Fruit fly (Drosophila melanogaster) whole organism, embryonic: ENCODE data around the gene fbl.

Experiments used
- Atf-2 ChIP-seq: fragments of 200-800 bp; sonication (Bioruptor generic); optimal IDR thresholded peaks from 2 replicates; lab custom pipeline; 2016; ENCODE audit warnings: missing biosample characterization, missing genetic modification characterization
- BEAF-32 ChIP-seq: fragments of 200-800 bp; sonication (Bioruptor generic); optimal IDR thresholded peaks from 3 replicates; lab custom pipeline; 2017; ENCODE audit warnings: missing biosample characterization, missing genetic modification characterization, mild to moderate bottlenecking, moderate library complexity, missing genetic modification reagents
- CG11560 ChIP-seq: fragments of 200-800 bp; sonication (Bioruptor generic); IDR thresholded peaks from 3 replicates; pipeline ENCODE4 v1.3.6; 2022; ENCODE audit warnings: missing biosample characterization, missing genetic modification characterization
- CG11696 ChIP-seq: fragments of 200-800 bp; sonication (Bioruptor generic); IDR thresholded peaks from 2 replicates; pipeline ENCODE4 v1.3.6; 2022; ENCODE audit warnings: missing biosample characterization, missing genetic modification characterization
- CG12391 ChIP-seq: fragments of 200-800 bp; sonication (Bioruptor generic); optimal IDR thresholded peaks from 3 replicates; lab custom pipeline; 2018; ENCODE audit warnings: missing biosample characterization, mild to moderate bottlenecking, missing genetic modification characterization, moderate library complexity
- CG13123 ChIP-seq: fragments of 200-800 bp; sonication (Bioruptor generic); optimal IDR thresholded peaks from 2 replicates; lab custom pipeline; 2016; ENCODE audit warnings: missing biosample characterization, missing genetic modification characterization
- CG13424 ChIP-seq: fragments of 200-800 bp; sonication (Bioruptor generic); optimal IDR thresholded peaks from 2 replicates; lab custom pipeline; 2019; ENCODE audit warnings: missing biosample characterization, mild to moderate bottlenecking, missing genetic modification characterization, moderate library complexity
- CG14014 ChIP-seq: fragments of 200-800 bp; sonication (Bioruptor generic); IDR thresholded peaks from 2 replicates; pipeline ENCODE4 v1.3.6; 2022; ENCODE audit warnings: missing biosample characterization, missing genetic modification characterization
- CG14965 ChIP-seq: fragments of 200-800 bp; sonication (Bioruptor generic); optimal IDR thresholded peaks from 2 replicates; lab custom pipeline; 2016; ENCODE audit warnings: missing biosample characterization, missing genetic modification characterization, borderline replicate concordance
- CG15269 ChIP-seq: fragments of 200-800 bp; sonication (Bioruptor generic); optimal IDR thresholded peaks from 2 replicates; lab custom pipeline; 2018; ENCODE audit warnings: missing biosample characterization, mild to moderate bottlenecking, missing genetic modification characterization, moderate library complexity
- CG15514 ChIP-seq: fragments of 200-800 bp; sonication (Bioruptor generic); optimal IDR thresholded peaks from 3 replicates; lab custom pipeline; 2017; ENCODE audit warnings: missing biosample characterization, missing genetic modification characterization, mild to moderate bottlenecking, moderate library complexity, missing genetic modification reagents
- CG17912 ChIP-seq: fragments of 200-800 bp; sonication (Bioruptor generic); optimal IDR thresholded peaks from 2 replicates; lab custom pipeline; 2018; ENCODE audit warnings: missing biosample characterization, mild to moderate bottlenecking, missing genetic modification characterization
- CG18476 ChIP-seq: fragments of 200-800 bp; sonication (Bioruptor generic); optimal IDR thresholded peaks from 2 replicates; lab custom pipeline; 2016; ENCODE audit warnings: missing biosample characterization, mild to moderate bottlenecking, missing genetic modification characterization
- CG18599 ChIP-seq: fragments of 200-800 bp; sonication (Bioruptor generic); optimal IDR thresholded peaks from 3 replicates; lab custom pipeline; 2017; ENCODE audit warnings: missing biosample characterization, missing genetic modification characterization, mild to moderate bottlenecking, moderate library complexity, missing genetic modification reagents
- CG31224 ChIP-seq: fragments of 200-800 bp; sonication (Bioruptor generic); IDR thresholded peaks from 2 replicates; pipeline ENCODE4 v1.3.6; 2022; ENCODE audit warnings: missing biosample characterization, missing genetic modification characterization
- CG34376 ChIP-seq: fragments of 200-800 bp; sonication (Bioruptor generic); optimal IDR thresholded peaks from 2 replicates; lab custom pipeline; 2018; ENCODE audit warnings: missing biosample characterization, mild to moderate bottlenecking, missing genetic modification characterization
- CG3726 ChIP-seq: fragments of 200-800 bp; sonication (Bioruptor generic); IDR thresholded peaks from 3 replicates; pipeline ENCODE4, ENCODE4 v1.3.6; 2022; ENCODE audit warnings: missing biosample characterization, missing genetic modification characterization
- CG7372 ChIP-seq: fragments of 200-800 bp; sonication (Bioruptor generic); IDR thresholded peaks from 2 replicates; pipeline ENCODE4 v1.3.6; 2022; ENCODE audit warnings: missing biosample characterization, missing genetic modification characterization
- CG7839 ChIP-seq: fragments of 200-800 bp; sonication (Bioruptor generic); optimal IDR thresholded peaks from 3 replicates; lab custom pipeline; 2018; ENCODE audit warnings: missing biosample characterization, mild to moderate bottlenecking, missing genetic modification characterization, moderate library complexity
- CG8478 ChIP-seq: fragments of >200 bp; optimal IDR thresholded peaks from 2 replicates; lab custom pipeline; 2018
- ERR ChIP-seq: fragments of 200-800 bp; sonication (Bioruptor generic); optimal IDR thresholded peaks from 2 replicates; lab custom pipeline; 2016; ENCODE audit warnings: missing biosample characterization, missing genetic modification characterization
- HHEX ChIP-seq: fragments of 200-800 bp; sonication (Bioruptor generic); optimal IDR thresholded peaks from 3 replicates; lab custom pipeline; 2017; ENCODE audit warnings: missing biosample characterization, mild to moderate bottlenecking, missing genetic modification characterization, missing genetic modification reagents
- Lhr ChIP-seq: fragments of 200-800 bp; sonication (Bioruptor generic); optimal IDR thresholded peaks from 3 replicates; lab custom pipeline; 2017; ENCODE audit warnings: mild to moderate bottlenecking, missing biosample characterization, missing genetic modification reagents, missing genetic modification characterization
- Mad ChIP-seq: fragments of 200-800 bp; sonication (Bioruptor generic); optimal IDR thresholded peaks from 2 replicates; lab custom pipeline; 2016; ENCODE audit warnings: missing biosample characterization, missing genetic modification characterization
- Med ChIP-seq: fragments of 200-800 bp; sonication (Bioruptor generic); peaks from one replicate; lab custom pipeline; 2016; ENCODE audit warnings: missing biosample characterization, missing genetic modification characterization, mild to moderate bottlenecking, inconsistent platforms, moderate library complexity
- NC2β ChIP-seq: fragments of 200-800 bp; sonication (Bioruptor generic); optimal IDR thresholded peaks from 2 replicates; lab custom pipeline; 2016; ENCODE audit warnings: missing biosample characterization, missing genetic modification characterization
- Oaz ChIP-seq: fragments of 200-800 bp; sonication (Bioruptor generic); IDR thresholded peaks from 2 replicates; pipeline ENCODE4 v1.3.6; 2022; ENCODE audit warnings: missing biosample characterization, missing genetic modification characterization
- Tbp ChIP-seq: fragments of >200 bp; optimal IDR thresholded peaks from 2 replicates; lab custom pipeline; 2018; ENCODE audit warnings: missing biosample characterization, missing genetic modification characterization
- Xbp1 ChIP-seq: fragments of 200-800 bp; sonication (Bioruptor generic); optimal IDR thresholded peaks from 3 replicates; lab custom pipeline; 2016; ENCODE audit warnings: missing biosample characterization, mild to moderate bottlenecking, missing genetic modification characterization
- ac ChIP-seq: fragments of 200-800 bp; sonication (Bioruptor generic); optimal IDR thresholded peaks from 3 replicates; lab custom pipeline; 2017; ENCODE audit warnings: missing biosample characterization, mild to moderate bottlenecking, missing genetic modification characterization
- al ChIP-seq: fragments of 200-800 bp; sonication (Bioruptor generic); IDR thresholded peaks from 2 replicates; pipeline ENCODE4 v1.3.6; 2022; ENCODE audit warnings: missing biosample characterization, missing genetic modification characterization
- bab2 ChIP-seq: fragments of 200-800 bp; sonication (Bioruptor generic); optimal IDR thresholded peaks from 2 replicates; lab custom pipeline; 2016; ENCODE audit warnings: missing biosample characterization, missing genetic modification characterization
- bowl ChIP-seq: fragments of 200-800 bp; sonication (Bioruptor generic); IDR thresholded peaks from 2 replicates; pipeline ENCODE4 v1.3.6; 2022; ENCODE audit warnings: missing biosample characterization, missing genetic modification characterization
- crp ChIP-seq, 2 experiments: fragments of 200-800 bp; sonication (Bioruptor generic); optimal IDR thresholded peaks; 2 replicates in 1 of 2; 3 replicates in 1 of 2; lab custom pipeline; 2017; ENCODE audit warnings: missing biosample characterization in 2 of 2, missing genetic modification characterization in 2 of 2, mild to moderate bottlenecking in 1 of 2, moderate library complexity in 1 of 2
- disco-r ChIP-seq: fragments of 200-800 bp; sonication (Bioruptor generic); optimal IDR thresholded peaks from 2 replicates; lab custom pipeline; 2016; ENCODE audit warnings: missing biosample characterization, missing genetic modification characterization
- dmrt11E ChIP-seq: fragments of 200-800 bp; sonication (Bioruptor generic); optimal IDR thresholded peaks from 3 replicates; lab custom pipeline; 2018; ENCODE audit warnings: missing biosample characterization, mild to moderate bottlenecking, missing genetic modification characterization, moderate library complexity
- dpn ChIP-seq, 2 experiments: fragments of 200-800 bp; sonication (Bioruptor generic); optimal IDR thresholded peaks; 3 replicates each; lab custom pipeline; 2016; ENCODE audit warnings: missing biosample characterization in 2 of 2, missing genetic modification characterization in 2 of 2
- ems ChIP-seq: fragments of 200-800 bp; sonication (Bioruptor generic); optimal IDR thresholded peaks from 3 replicates; lab custom pipeline; 2016; ENCODE audit warnings: missing biosample characterization, missing genetic modification characterization
- en ChIP-seq: fragments of 200-800 bp; sonication (Bioruptor generic); optimal IDR thresholded peaks from 2 replicates; lab custom pipeline; 2016; ENCODE audit warnings: missing biosample characterization, missing genetic modification characterization
- insv ChIP-seq, 2 experiments: fragments of 200-800 bp; sonication (Bioruptor generic); optimal IDR thresholded peaks; 3 replicates each; lab custom pipeline; 2016 to 2018; ENCODE audit warnings: missing biosample characterization in 2 of 2, missing genetic modification characterization in 2 of 2
- nmo ChIP-seq: fragments of 200-800 bp; sonication (Bioruptor generic); optimal IDR thresholded peaks from 2 replicates; lab custom pipeline; 2018; ENCODE audit warnings: missing biosample characterization, mild to moderate bottlenecking, missing genetic modification characterization, moderate library complexity
- nom ChIP-seq: fragments of 200-800 bp; sonication (Bioruptor generic); optimal IDR thresholded peaks from 2 replicates; lab custom pipeline; 2017; ENCODE audit warnings: missing biosample characterization, missing genetic modification characterization, mild to moderate bottlenecking, moderate library complexity, missing genetic modification reagents
- p53 ChIP-seq: fragments of 200-800 bp; sonication (Bioruptor generic); optimal IDR thresholded peaks from 2 replicates; lab custom pipeline; 2016; ENCODE audit warnings: missing biosample characterization, missing genetic modification characterization
- psq ChIP-seq: fragments of 200-800 bp; sonication (Bioruptor generic); optimal IDR thresholded peaks from 2 replicates; lab custom pipeline; 2017; ENCODE audit warnings: missing biosample characterization, missing genetic modification characterization
- row ChIP-seq: fragments of 200-800 bp; sonication (Bioruptor generic); IDR thresholded peaks from 3 replicates; pipeline ENCODE4 v1.3.6; 2022; ENCODE audit warnings: missing biosample characterization, missing genetic modification characterization
- sc ChIP-seq, 3 experiments: fragments of >200 bp in 2 of 3; fragments of 200-800 bp in 1 of 3; sonication (Bioruptor generic) in 1 of 3; optimal IDR thresholded peaks; 2 replicates in 2 of 3; 3 replicates in 1 of 3; lab custom pipeline; 2017; ENCODE audit warnings: mild to moderate bottlenecking in 1 of 3, missing biosample characterization in 1 of 3, missing genetic modification characterization in 1 of 3, missing genetic modification reagents in 1 of 3
- stwl ChIP-seq: fragments of 200-800 bp; sonication (Bioruptor generic); optimal IDR thresholded peaks from 3 replicates; lab custom pipeline; 2018; ENCODE audit warnings: missing biosample characterization, mild to moderate bottlenecking, missing genetic modification characterization, moderate library complexity

Gene fbl

DNA sequence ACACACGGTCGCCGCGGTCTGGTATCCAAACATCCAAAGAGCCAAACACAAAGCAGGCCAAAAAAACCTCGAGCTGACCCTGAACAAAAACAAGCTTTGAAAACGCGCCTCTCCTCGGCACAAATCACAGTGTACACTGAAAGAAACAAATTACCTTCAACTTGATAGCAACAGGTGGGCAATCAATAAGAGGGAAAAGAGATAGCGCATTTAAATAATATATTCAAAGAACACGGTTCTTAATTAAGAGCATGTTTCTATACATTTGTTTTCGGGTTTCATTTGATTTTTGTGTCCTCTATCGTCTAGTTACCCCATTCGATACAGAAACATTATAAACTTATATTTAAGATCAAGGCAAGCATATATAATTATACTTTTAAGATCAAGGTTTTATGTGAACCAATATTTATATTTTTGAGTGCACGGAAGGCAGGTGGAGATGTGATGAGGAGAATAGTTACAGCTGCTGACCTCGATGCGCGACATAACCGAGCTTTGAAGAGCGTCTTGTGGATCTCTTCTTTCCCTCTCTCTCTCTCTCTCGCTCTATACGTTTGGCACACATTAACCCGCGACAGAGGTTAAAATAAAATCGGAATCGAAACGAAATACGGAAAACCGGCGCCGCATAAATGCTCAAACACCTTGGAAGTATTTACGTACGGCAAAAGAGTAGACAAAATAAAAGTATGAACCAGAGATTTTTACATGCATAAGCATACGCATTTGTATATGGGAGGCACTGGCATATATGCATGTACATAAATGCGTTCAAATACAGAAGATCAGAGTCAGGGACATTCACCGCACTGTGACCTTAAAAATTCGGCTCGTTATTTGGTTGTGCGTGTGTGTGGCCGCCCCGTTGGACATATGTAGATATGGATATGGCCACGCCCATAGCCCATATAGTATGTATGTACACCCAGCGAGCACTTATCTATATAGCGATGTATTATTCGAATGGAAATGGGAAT, 14.3 kb downstream of the fbl start (continued):
- TF ChIP-seq row (GFP tag; lab: Robert Waterston, UW): peak; percentile 82
- no peak for TF ChIP-seq Tbp (GFP tag; lab: Kevin White, UChicago)
- TF ChIP-seq NC2β (GFP tag; lab: Kevin White, UChicago): peak; percentile 50
- TF ChIP-seq CG14014 (GFP tag; lab: Robert Waterston, UW): peak; percentile 70
- no peak for TF ChIP-seq CG11560 (tag; lab: Robert Waterston, UW)
- TF ChIP-seq Lhr (GFP tag; lab: Kevin White, UChicago): peak; percentile 43
- TF ChIP-seq CG13123: peak; percentile 42
- TF ChIP-seq Med (GFP tag; lab: Kevin White, UChicago): peak; percentile 93
- peak; percentile 38 for TF ChIP-seq CG14965 (GFP tag; lab: Kevin White, UChicago)
- TF ChIP-seq CG15514 (GFP tag; lab: Kevin White, UChicago): peak; percentile 55
- TF ChIP-seq Oaz: peak; percentile 59
- TF ChIP-seq p53 (GFP tag; lab: Kevin White, UChicago): peak; percentile 10
- peak; percentile 2 for TF ChIP-seq en (GFP tag; lab: Kevin White, UChicago)
- no peak for TF ChIP-seq BEAF-32 (GFP tag; lab: Kevin White, UChicago)
- peak; percentile 69 for TF ChIP-seq ems (GFP tag; lab: Kevin White, UChicago)
- TF ChIP-seq bab2 (GFP tag; lab: Kevin White, UChicago): peak; percentile 71
- TF ChIP-seq bowl: 0 out of 2 replicates have a peak, but pooled peaks have one; percentile 13
- no peak for TF ChIP-seq nom (GFP tag; lab: Kevin White, UChicago)
- TF ChIP-seq CG18599 (GFP tag; lab: Kevin White, UChicago): peak; percentile 85
- peak; percentile 72 for TF ChIP-seq disco-r (GFP tag; lab: Kevin White, UChicago)
- peak; percentile 92 for TF ChIP-seq CG15269 (tag; lab: Kevin White, UChicago)
- TF ChIP-seq Mad (GFP tag; lab: Kevin White, UChicago): peak; percentile 82
- peak; percentile 90 for TF ChIP-seq CG12391
- TF ChIP-seq ERR (GFP tag; lab: Kevin White, UChicago): peak; percentile 3
- TF ChIP-seq CG7839 (tag; lab: Kevin White, UChicago): peak; percentile 91
- TF ChIP-seq HHEX: peak; percentile 85
- TF ChIP-seq dmrt11E (tag; lab: Kevin White, UChicago): peak; percentile 70
- peak; percentile 60 for TF ChIP-seq CG31224 (GFP tag; lab: Robert Waterston, UW)
- no peak for TF ChIP-seq CG8478
- TF ChIP-seq CG13424 (tag; lab: Kevin White, UChicago): peak; percentile 91
- TF ChIP-seq Atf-2 (GFP tag; lab: Kevin White, UChicago): peak; percentile 63
- TF ChIP-seq CG34376: peak; percentile 71
- peak; percentile 71 for TF ChIP-seq CG7372 (GFP tag; lab: Robert Waterston, UW)
- TF ChIP-seq nmo: peak; percentile 91
- TF ChIP-seq sc (optimal IDR thresholded peaks at IDR 0.05; lab: Kevin White, UChicago): no peak
- TF ChIP-seq sc (GFP tag; optimal IDR thresholded peaks at IDR 0.05; lab: Kevin White, UChicago): peak; percentile 72
- peak; percentile 10 for TF ChIP-seq psq
- no peak for TF ChIP-seq CG17912
- peak; percentile 74 for TF ChIP-seq CG18476
- peak; percentile 73 for TF ChIP-seq al (GFP tag; lab: Robert Waterston, UW)
- peak in 1 of 2 experiments; percentile 12 for TF ChIP-seq insv (GFP tag; optimal IDR thresholded peaks at IDR 0.05; lab: Kevin White, UChicago)
- TF ChIP-seq ac (GFP tag; lab: Kevin White, UChicago): peak; percentile 35
- peak; percentile 77 to 84 for TF ChIP-seq dpn (GFP tag; optimal IDR thresholded peaks at IDR 0.05; lab: Kevin White, UChicago)
- TF ChIP-seq crp (GFP tag; optimal IDR thresholded peaks at IDR 0.05; lab: Kevin White, UChicago): peak in 1 of 2 experiments; percentile 50
- peak; percentile 66 for TF ChIP-seq CG11696 (GFP tag; lab: Robert Waterston, UW)
- no peak for TF ChIP-seq stwl (tag; lab: Kevin White, UChicago)
- TF ChIP-seq CG3726 (GFP tag; lab: Robert Waterston, UW): no peak
- peak; percentile 85 for TF ChIP-seq Xbp1 (GFP tag; lab: Kevin White, UChicago)
